Worm (Caenorhabditis elegans) whole organism, L3 larva: Measurements from ENCODE around the gene gut-2.

Experiments used
- ZK546.5 ChIP-seq: sonication (generic microtip); optimal IDR thresholded peaks from 2 replicates; lab custom pipeline; 2017; ENCODE audit warnings: missing biosample characterization, missing genetic modification characterization
- aly-2 ChIP-seq: fragments of 150-350 bp; optimal IDR thresholded peaks from 2 replicates; lab custom pipeline; 2014; ENCODE audit warnings: missing biosample characterization, missing genetic modification characterization
- ama-1 ChIP-seq: fragments of 150-350 bp; optimal IDR thresholded peaks from 2 replicates; lab custom pipeline; 2018
- elt-1 ChIP-seq: fragments of 150-350 bp; optimal IDR thresholded peaks from 2 replicates; lab custom pipeline; 2014; ENCODE audit warnings: missing biosample characterization, missing genetic modification characterization
- jun-1 ChIP-seq: fragments of 150-350 bp; optimal IDR thresholded peaks from 2 replicates; lab custom pipeline; 2014; ENCODE audit warnings: missing biosample characterization, missing genetic modification reagents, missing genetic modification characterization
- mdl-1 ChIP-seq: fragments of 150-350 bp; optimal IDR thresholded peaks from 2 replicates; lab custom pipeline; 2014; ENCODE audit warnings: missing biosample characterization, missing genetic modification characterization
- nfya-1 ChIP-seq: sonication (generic microtip); optimal IDR thresholded peaks from 2 replicates; lab custom pipeline; 2017; ENCODE audit warnings: missing genetic modification characterization, mild to moderate bottlenecking, missing compliant biosample characterization, antibody characterized with exemption, moderate library complexity; ENCODE audit not compliant: insufficient read depth
- nhr-28 ChIP-seq: fragments of 150-350 bp; optimal IDR thresholded peaks from 2 replicates; lab custom pipeline; 2014; ENCODE audit warnings: missing biosample characterization, missing genetic modification characterization
- unc-39 ChIP-seq: sonication (generic microtip); optimal IDR thresholded peaks from 4 replicates; lab custom pipeline; 2017; ENCODE audit warnings: missing biosample characterization, missing genetic modification characterization
- unc-62 ChIP-seq: fragments of 150-350 bp; sonication (generic microtip); optimal IDR thresholded peaks from 4 replicates; lab custom pipeline; 2014; ENCODE audit warnings: missing biosample characterization, missing genetic modification reagents, missing genetic modification characterization
- zag-1 ChIP-seq: fragments of 150-350 bp; optimal IDR thresholded peaks from 2 replicates; lab custom pipeline; 2014; ENCODE audit warnings: missing biosample characterization, missing genetic modification characterization
- ztf-4 ChIP-seq: fragments of 150-350 bp; optimal IDR thresholded peaks from 2 replicates; lab custom pipeline; 2014; ENCODE audit warnings: missing biosample characterization, missing genetic modification characterization

DNA sequence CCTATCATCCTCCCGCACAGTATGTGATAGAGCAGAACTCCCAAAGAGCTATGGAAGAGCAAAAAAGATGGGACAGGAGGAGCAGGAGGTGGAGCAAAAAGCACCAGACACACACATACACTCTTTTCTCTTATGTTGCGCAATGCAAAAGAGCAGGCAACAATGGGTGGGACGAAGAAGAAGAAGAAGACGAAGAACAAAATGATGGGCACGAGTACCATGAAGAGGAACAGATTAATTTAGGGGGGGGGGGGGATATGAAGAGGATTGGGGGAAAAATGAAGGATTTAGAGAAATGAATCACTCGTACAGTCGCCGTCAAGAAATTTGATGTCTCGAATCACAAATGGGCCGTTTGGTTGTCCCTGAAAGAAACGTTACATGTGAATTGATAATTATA lies 14.1 kb downstream of the gut-2 start, which contains the start of gene avr-15:
- TF ChIP-seq ztf-4 (tag; lab: Kevin White, UChicago) (no peak), mdl-1 (tag; lab: Kevin White, UChicago) (no peak), nfya-1 (no peak), jun-1 (tag; lab: Kevin White, UChicago) (no peak), elt-1 (tag; lab: Kevin White, UChicago) (no peak), aly-2 (tag; lab: Kevin White, UChicago) (no peak), unc-39 (tag; lab: Kevin White, UChicago) (no peak), nhr-28 (tag; lab: Kevin White, UChicago) (no peak), unc-62 (GFP tag; lab: Kevin White, UChicago) (no peak), zag-1 (no peak), ZK546.5 (tag; lab: Kevin White, UChicago) (no peak), ama-1 (lab: Kevin White, UChicago) (no peak)
